Worm (Caenorhabditis elegans) whole organism, L4 larva: ENCODE results near the gene C18G1.9.
A peak's percentile ranks its signal among the peaks of the same experiment; 100 is the strongest.

Experiments used
- T20F7.1 ChIP-seq: fragments of 200-800 bp; sonication (Bioruptor generic); optimal IDR thresholded peaks from 2 replicates; lab custom pipeline; 2018; ENCODE audit warnings: mild to moderate bottlenecking, missing genetic modification characterization, missing compliant biosample characterization
- ZK337.2 ChIP-seq: fragments of 200-800 bp; sonication (Bioruptor generic); IDR thresholded peaks from 2 replicates; pipeline ENCODE4 v1.3.6; 2022; ENCODE audit warnings: missing genetic modification reagents, missing genetic modification characterization, missing compliant biosample characterization
- ZK546.5 ChIP-seq, 2 experiments: sonication (generic microtip); optimal IDR thresholded peaks; 2 replicates each; lab custom pipeline; 2017; ENCODE audit warnings: missing biosample characterization in 2 of 2, missing genetic modification characterization in 2 of 2
- ceh-20 ChIP-seq: fragments of 200-800 bp; sonication (Bioruptor generic); IDR thresholded peaks from 2 replicates; pipeline ENCODE4 v1.3.6; 2022; ENCODE audit warnings: missing genetic modification reagents, missing genetic modification characterization, missing compliant biosample characterization
- ceh-28 ChIP-seq: fragments of 150-350 bp; optimal IDR thresholded peaks from 2 replicates; lab custom pipeline; 2014; ENCODE audit warnings: missing biosample characterization, missing genetic modification reagents, missing genetic modification characterization
- ceh-32 ChIP-seq: sonication (generic microtip); optimal IDR thresholded peaks from 2 replicates; lab custom pipeline; 2016; ENCODE audit warnings: mild to moderate bottlenecking, missing genetic modification characterization, missing compliant biosample characterization; ENCODE audit not compliant: poor library complexity
- ceh-62 ChIP-seq: sonication (generic microtip); optimal IDR thresholded peaks from 2 replicates; lab custom pipeline; 2017; ENCODE audit warnings: missing biosample characterization, missing genetic modification characterization
- cey-2 ChIP-seq: sonication (generic microtip); optimal IDR thresholded peaks from 3 replicates; lab custom pipeline; 2017; ENCODE audit warnings: missing genetic modification characterization, mild to moderate bottlenecking, missing compliant biosample characterization, antibody characterized with exemption, borderline replicate concordance; ENCODE audit not compliant: insufficient read depth
- dve-1 ChIP-seq: sonication (generic microtip); optimal IDR thresholded peaks from 2 replicates; lab custom pipeline; 2017; ENCODE audit warnings: antibody characterized with exemption, mild to moderate bottlenecking, missing genetic modification characterization, missing compliant biosample characterization; ENCODE audit not compliant: insufficient read depth
- egl-27 ChIP-seq: sonication (generic microtip); optimal IDR thresholded peaks from 3 replicates; lab custom pipeline; 2017; ENCODE audit warnings: missing biosample characterization, missing genetic modification reagents, missing genetic modification characterization
- egl-43 ChIP-seq: fragments of 200-800 bp; sonication (Bioruptor generic); IDR thresholded peaks from 2 replicates; pipeline ENCODE4 v1.3.6; 2022; ENCODE audit warnings: missing genetic modification reagents, missing genetic modification characterization, missing compliant biosample characterization
- fkh-10 ChIP-seq: fragments of 150-350 bp; optimal IDR thresholded peaks from 2 replicates; lab custom pipeline; 2014; ENCODE audit warnings: missing biosample characterization, missing genetic modification reagents, missing genetic modification characterization
- hif-1 ChIP-seq, 2 experiments: sonication (generic microtip); optimal IDR thresholded peaks; 2 replicates each; lab custom pipeline; 2016 to 2017; ENCODE audit warnings: missing compliant biosample characterization in 2 of 2, missing genetic modification characterization in 2 of 2, missing genetic modification reagents in 2 of 2, missing genotype in 2 of 2, mild to moderate bottlenecking in 1 of 2
- hlh-30 ChIP-seq: sonication (generic microtip); optimal IDR thresholded peaks from 2 replicates; lab custom pipeline; 2017; ENCODE audit warnings: antibody characterized with exemption, mild to moderate bottlenecking, missing genetic modification characterization, missing compliant biosample characterization; ENCODE audit not compliant: insufficient read depth
- jun-1 ChIP-seq: fragments of 150-350 bp; optimal IDR thresholded peaks from 2 replicates; lab custom pipeline; 2014; ENCODE audit warnings: missing biosample characterization, missing genetic modification reagents, missing genetic modification characterization
- lin-15B ChIP-seq: fragments of 150-350 bp; sonication (generic microtip); optimal IDR thresholded peaks from 3 replicates; lab custom pipeline; 2014; ENCODE audit warnings: missing biosample characterization, missing genetic modification characterization
- lin-38 ChIP-seq: fragments of 200-800 bp; sonication (Bioruptor generic); IDR thresholded peaks from 2 replicates; pipeline ENCODE4 v1.3.6; 2022; ENCODE audit warnings: missing genetic modification reagents, missing genetic modification characterization, missing compliant biosample characterization
- lin-39 ChIP-seq: fragments of 150-350 bp; optimal IDR thresholded peaks from 2 replicates; lab custom pipeline; 2014; ENCODE audit warnings: missing biosample characterization, missing genetic modification reagents, missing genetic modification characterization
- madf-9 ChIP-seq: fragments of 200-800 bp; sonication (Bioruptor generic); conservative IDR thresholded peaks from 2 replicates; pipeline ENCODE4 v1.3.6; 2022; ENCODE audit warnings: missing genetic modification reagents, missing genetic modification characterization, missing compliant biosample characterization
- mdt-29 ChIP-seq: fragments of 200-800 bp; sonication (Bioruptor generic); IDR thresholded peaks from 2 replicates; pipeline ENCODE4 v1.3.6; 2022; ENCODE audit warnings: missing genetic modification reagents, missing genetic modification characterization, missing compliant biosample characterization
- mep-1 ChIP-seq: fragments of 150-350 bp; sonication (generic microtip); optimal IDR thresholded peaks from 3 replicates; lab custom pipeline; 2014; ENCODE audit warnings: missing biosample characterization, missing genetic modification characterization
- mxl-3 ChIP-seq: fragments of 200-800 bp; sonication (Bioruptor generic); optimal IDR thresholded peaks from 2 replicates; lab custom pipeline; 2018; ENCODE audit warnings: mild to moderate bottlenecking, missing genetic modification characterization, missing compliant biosample characterization
- nhr-10 ChIP-seq: fragments of 150-350 bp; optimal IDR thresholded peaks from 2 replicates; lab custom pipeline; 2014; ENCODE audit warnings: missing biosample characterization, missing genetic modification characterization
- nhr-11 ChIP-seq: fragments of 150-350 bp; optimal IDR thresholded peaks from 2 replicates; lab custom pipeline; 2014; ENCODE audit warnings: missing biosample characterization, missing genetic modification characterization
- nhr-28 ChIP-seq: fragments of 150-350 bp; optimal IDR thresholded peaks from 2 replicates; lab custom pipeline; 2014; ENCODE audit warnings: missing biosample characterization, missing genetic modification characterization
- nhr-41 ChIP-seq: fragments of 200-800 bp; sonication (Bioruptor generic); IDR thresholded peaks from 2 replicates; pipeline ENCODE4 v1.3.6; 2022; ENCODE audit warnings: missing genetic modification reagents, missing genetic modification characterization, missing compliant biosample characterization
- nhr-42 ChIP-seq: fragments of 200-800 bp; sonication (Bioruptor generic); IDR thresholded peaks from 2 replicates; pipeline ENCODE4 v1.3.6; 2022; ENCODE audit warnings: missing genetic modification characterization, missing compliant biosample characterization
- nhr-77 ChIP-seq: fragments of 150-350 bp; optimal IDR thresholded peaks from 2 replicates; lab custom pipeline; 2014; ENCODE audit warnings: missing biosample characterization, missing genetic modification characterization
- php-3 ChIP-seq: fragments of 200-800 bp; sonication (Bioruptor generic); IDR thresholded peaks from 2 replicates; pipeline ENCODE4 v1.3.6; 2022; ENCODE audit warnings: missing genetic modification reagents, missing genetic modification characterization, missing compliant biosample characterization
- pqm-1 ChIP-seq: sonication (generic microtip); optimal IDR thresholded peaks from 2 replicates; lab custom pipeline; 2017; ENCODE audit warnings: missing biosample characterization, missing genetic modification characterization
- rbr-2 ChIP-seq: sonication (generic microtip); optimal IDR thresholded peaks from 2 replicates; lab custom pipeline; 2016; ENCODE audit warnings: missing genotype, missing genetic modification characterization, missing compliant biosample characterization
- sdz-12 ChIP-seq: fragments of 200-800 bp; sonication (Bioruptor generic); optimal IDR thresholded peaks from 2 replicates; lab custom pipeline; 2018; ENCODE audit warnings: mild to moderate bottlenecking, missing genetic modification characterization, missing compliant biosample characterization
- set-16 ChIP-seq: fragments of 200-800 bp; sonication (Bioruptor generic); IDR thresholded peaks from 2 replicates; pipeline ENCODE4 v1.3.6; 2022; ENCODE audit warnings: missing genetic modification reagents, missing genetic modification characterization, missing compliant biosample characterization
- snpc-1.2 ChIP-seq: fragments of 200-800 bp; sonication (Bioruptor generic); IDR thresholded peaks from 2 replicates; pipeline ENCODE4 v1.3.6; 2022; ENCODE audit warnings: missing genetic modification reagents, missing genetic modification characterization, missing compliant biosample characterization
- snpc-4 ChIP-seq: fragments of 150-350 bp; optimal IDR thresholded peaks from 2 replicates; lab custom pipeline; 2014; ENCODE audit warnings: missing biosample characterization, missing genetic modification characterization
- tag-97 ChIP-seq: fragments of 200-800 bp; sonication (Bioruptor generic); IDR thresholded peaks from 2 replicates; pipeline ENCODE4 v1.3.6; 2022; ENCODE audit warnings: missing genetic modification characterization, missing compliant biosample characterization
- zag-1 ChIP-seq: fragments of 150-350 bp; optimal IDR thresholded peaks from 2 replicates; lab custom pipeline; 2014; ENCODE audit warnings: missing biosample characterization, missing genetic modification characterization
- zip-11 ChIP-seq: fragments of 200-800 bp; sonication (Bioruptor generic); IDR thresholded peaks from 2 replicates; pipeline ENCODE4 v1.3.6; 2022; ENCODE audit warnings: missing genetic modification characterization, missing compliant biosample characterization
- zip-2 ChIP-seq: fragments of 150-350 bp; optimal IDR thresholded peaks from 2 replicates; lab custom pipeline; 2014; ENCODE audit warnings: missing biosample characterization, missing genetic modification characterization

The C18G1.9 gene

DNA sequence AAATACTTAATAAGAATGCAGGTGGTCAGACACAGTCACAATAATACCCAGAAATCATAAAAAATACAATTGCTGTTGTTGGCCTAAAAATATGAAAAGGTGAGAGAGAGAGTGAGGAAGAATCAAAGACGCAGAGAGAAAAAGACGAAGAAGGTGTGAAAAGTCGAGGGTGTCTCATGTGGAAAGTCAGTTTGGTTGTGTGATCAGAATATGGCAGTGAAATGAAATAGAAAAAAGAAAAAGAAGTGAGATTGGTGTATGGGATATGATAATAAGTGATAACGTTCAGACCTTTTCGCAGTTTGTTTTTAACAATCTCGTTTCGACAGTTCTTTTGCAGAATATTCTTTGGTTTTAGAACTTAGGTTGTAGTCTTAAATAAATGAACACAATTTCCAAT is 37.3 kb upstream of the C18G1.9 start:
- TF ChIP-seq nhr-28 (tag; lab: Kevin White, UChicago) (peak; percentile 67), sdz-12 (no peak), hlh-30 (tag; lab: Kevin White, UChicago) (peak; percentile 50), mxl-3 (peak; percentile 9)
- TF ChIP-seq, all 104 proteins: peak for 3

DNA sequence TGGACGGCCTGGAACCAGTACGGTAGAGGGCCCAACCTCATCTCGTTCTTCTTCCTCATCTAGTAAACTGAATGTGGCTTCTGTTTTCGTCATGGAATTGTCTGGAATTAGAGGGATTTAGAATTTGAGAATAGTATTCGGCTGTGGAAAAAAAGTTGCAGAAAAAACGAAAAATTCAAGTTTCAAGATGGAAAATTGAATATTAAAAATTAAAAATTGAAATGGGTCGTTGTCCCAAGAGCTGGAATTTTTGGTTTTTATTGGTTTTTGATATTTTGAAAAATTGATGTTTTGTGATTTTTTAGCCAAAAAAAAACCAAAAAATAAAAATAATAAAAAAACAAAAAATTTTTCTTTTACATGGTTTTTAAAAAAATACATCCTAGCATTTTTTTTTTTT is 36.3 kb upstream of the C18G1.9 start, which contains the start of gene R02F11.3:
Gene R02F11.3, minus strand, starts transcription at position 101 of the 400 bp plus-strand sequence.
- TF ChIP-seq ceh-20 (GFP tag; lab: Robert Waterston, UW) (no peak), T20F7.1 (GFP tag; lab: Kevin White, UChicago) (no peak), madf-9 (GFP tag; lab: Robert Waterston, UW) (no peak), sdz-12 (no peak), fkh-10 (GFP tag; lab: Kevin White, UChicago) (no peak)
- TF ChIP-seq, all 104 proteins: peak for 0

DNA sequence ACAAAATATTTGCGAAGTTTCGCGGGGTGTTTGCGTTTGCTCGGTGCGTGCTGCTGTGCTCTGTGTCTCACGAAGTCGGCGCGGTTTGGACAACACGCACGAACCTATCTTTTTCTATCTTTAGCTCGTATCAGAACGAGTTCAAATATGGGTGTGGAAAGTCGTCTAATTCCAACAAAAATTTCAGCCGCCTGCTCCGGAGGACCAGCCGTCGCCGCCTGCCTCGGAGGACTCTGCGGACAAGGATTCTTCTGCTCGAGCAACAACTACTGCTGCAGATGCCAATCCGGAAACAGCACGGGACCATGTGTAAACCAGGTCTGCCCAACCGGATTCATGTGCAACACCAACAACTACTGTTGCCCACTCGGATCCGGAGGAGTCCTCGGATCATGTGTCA is 32.4 kb upstream of the C18G1.9 start:
- TF ChIP-seq mdt-29 (GFP tag; lab: Robert Waterston, UW) (no peak), nhr-42 (no peak), nhr-41 (no peak), cey-2 (tag; lab: Kevin White, UChicago) (no peak), snpc-4 (tag; lab: Kevin White, UChicago) (no peak), php-3 (GFP tag; lab: Robert Waterston, UW) (no peak), jun-1 (no peak), pqm-1 (tag; lab: Kevin White, UChicago) (no peak), dve-1 (tag; lab: Kevin White, UChicago) (no peak), ceh-32 (tag; lab: Kevin White, UChicago) (no peak), ZK337.2 (no peak), egl-43 (peak; percentile 73; the same call in 1 of the 2 replicates), zip-2 (tag; lab: Kevin White, UChicago) (no peak), ceh-62 (tag; lab: Kevin White, UChicago) (no peak), tag-97 (GFP tag; lab: Robert Waterston, UW) (no peak), snpc-1.2 (GFP tag; lab: Robert Waterston, UW) (peak; percentile 30; the same call in 1 of the 2 replicates), set-16 (GFP tag; lab: Robert Waterston, UW) (peak; percentile 67), zag-1 (no peak), egl-27 (tag; lab: Kevin White, UChicago) (no peak), lin-15B (no peak), sdz-12 (no peak), nhr-77 (tag; lab: Kevin White, UChicago) (no peak), rbr-2 (tag; lab: Kevin White, UChicago) (no peak), mxl-3 (no peak), madf-9 (GFP tag; lab: Robert Waterston, UW) (no peak), ceh-28 (tag; lab: Kevin White, UChicago) (no peak)
- TF ChIP-seq, all 104 proteins: peak for 3

DNA sequence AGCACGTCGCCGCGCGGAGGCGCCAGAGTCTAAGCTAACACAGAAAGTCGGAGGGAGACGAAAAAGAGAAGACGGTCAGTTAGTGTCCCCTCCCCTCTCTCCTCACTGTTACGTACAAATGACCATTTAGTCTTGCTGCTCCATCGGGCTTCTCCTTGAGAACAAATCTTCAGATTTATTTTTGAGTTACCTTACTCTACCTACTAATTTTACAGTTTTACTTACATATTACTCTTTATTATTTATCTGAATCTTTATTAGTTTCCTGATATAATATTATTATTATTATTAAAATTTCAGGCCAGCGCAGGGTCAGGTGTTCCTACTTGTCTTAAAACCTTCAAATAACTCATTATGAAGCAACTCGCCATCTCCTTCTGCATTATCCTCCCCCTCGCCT is 31.3 kb upstream of the C18G1.9 start, which contains the start of gene R02F11.1:
Gene R02F11.1, plus strand, starts transcription at position 301 of the 400 bp plus-strand sequence.
- no peak for TF ChIP-seq mep-1
- TF ChIP-seq zip-2 (tag; lab: Kevin White, UChicago), result no peak
- TF ChIP-seq set-16 (GFP tag; lab: Robert Waterston, UW), result 0 out of 2 replicates have a peak, but pooled peaks have one; percentile 11
- TF ChIP-seq lin-39, result no peak
- TF ChIP-seq lin-38 (GFP tag; lab: Robert Waterston, UW), result no peak

DNA sequence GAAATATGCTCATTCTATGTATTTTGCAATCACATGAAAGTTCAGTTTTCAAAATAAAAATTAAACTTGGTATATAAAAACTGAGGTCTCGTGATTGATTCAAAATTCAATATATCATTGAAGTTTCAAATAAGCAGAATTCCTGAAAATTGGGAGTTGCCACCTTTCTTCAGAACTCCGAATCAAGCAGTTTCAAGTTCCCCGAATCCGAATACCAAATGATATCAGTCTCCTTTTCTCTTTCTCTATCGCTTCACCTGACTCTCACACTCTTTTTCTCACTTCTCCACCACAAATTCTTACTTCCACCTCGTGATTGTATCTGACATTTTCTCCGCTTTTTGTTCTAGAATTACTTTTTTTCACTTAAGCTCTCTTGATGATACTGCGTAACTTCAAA is 24.8 kb upstream of the C18G1.9 start, which contains the start of gene R02F11.2:
Gene R02F11.2, plus strand, starts transcription at position 292 of the 400 bp plus-strand sequence.
- no peak for TF ChIP-seq zip-11 (GFP tag; lab: Robert Waterston, UW)
- TF ChIP-seq ZK546.5 (tag; optimal IDR thresholded peaks at IDR 0.05; lab: Kevin White, UChicago), result no peak
- TF ChIP-seq hif-1 (tag; optimal IDR thresholded peaks at IDR 0.05; lab: Kevin White, UChicago), result no peak
- no peak for TF ChIP-seq lin-38 (GFP tag; lab: Robert Waterston, UW)
- TF ChIP-seq nhr-10 (tag; lab: Kevin White, UChicago), result no peak
- TF ChIP-seq nhr-11 (tag; lab: Kevin White, UChicago), result peak; percentile 60
- TF ChIP-seq zip-2 (tag; lab: Kevin White, UChicago), result no peak
